Fruit fly (Drosophila melanogaster) whole organism, embryonic: Measurements from ENCODE around the gene CG42764.

ENCODE experiments used
- Aef1 ChIP-seq: fragments of 200-800 bp; sonication (Bioruptor generic); IDR thresholded peaks from 3 replicates; pipeline ENCODE4 v1.3.6; 2022; ENCODE audit warnings: missing biosample characterization, missing genetic modification characterization
- Atf3 ChIP-seq: fragments of 200-800 bp; sonication (Bioruptor generic); optimal IDR thresholded peaks from 3 replicates; lab custom pipeline; 2016; ENCODE audit warnings: missing biosample characterization, missing genetic modification characterization
- CG10267 ChIP-seq: fragments of 200-800 bp; sonication (Bioruptor generic); optimal IDR thresholded peaks from 2 replicates; lab custom pipeline; 2018; ENCODE audit warnings: missing biosample characterization, mild to moderate bottlenecking, missing genetic modification characterization, moderate library complexity
- CG10979 ChIP-seq: fragments of 200-800 bp; sonication (Bioruptor generic); optimal IDR thresholded peaks from 2 replicates; lab custom pipeline; 2018; ENCODE audit warnings: missing biosample characterization, mild to moderate bottlenecking, missing genetic modification characterization, moderate library complexity
- CG11093 ChIP-seq: fragments of 200-800 bp; sonication (Bioruptor generic); IDR thresholded peaks from 3 replicates; pipeline ENCODE4 v1.3.6; 2022; ENCODE audit warnings: missing biosample characterization, missing genetic modification characterization
- CG12104 ChIP-seq: fragments of 200-800 bp; sonication (Bioruptor generic); optimal IDR thresholded peaks from 3 replicates; lab custom pipeline; 2016; ENCODE audit warnings: missing biosample characterization, missing genetic modification characterization
- CG1233 ChIP-seq: fragments of 200-800 bp; sonication (Bioruptor generic); optimal IDR thresholded peaks from 4 replicates; lab custom pipeline; 2018; ENCODE audit warnings: missing biosample characterization, mild to moderate bottlenecking, missing genetic modification characterization
- CG16863 ChIP-seq: fragments of 200-800 bp; sonication (Bioruptor generic); optimal IDR thresholded peaks from 3 replicates; lab custom pipeline; 2016; ENCODE audit warnings: missing biosample characterization, missing genetic modification characterization
- CG17568 ChIP-seq: fragments of 200-800 bp; sonication (Bioruptor generic); optimal IDR thresholded peaks from 2 replicates; lab custom pipeline; 2018; ENCODE audit warnings: missing biosample characterization, mild to moderate bottlenecking, missing genetic modification characterization, moderate library complexity
- CG30431 ChIP-seq: fragments of 200-800 bp; sonication (Bioruptor generic); optimal IDR thresholded peaks from 2 replicates; lab custom pipeline; 2017; ENCODE audit warnings: missing biosample characterization, missing genetic modification characterization
- CG31388 ChIP-seq: fragments of 200-800 bp; sonication (Bioruptor generic); optimal IDR thresholded peaks from 2 replicates; lab custom pipeline; 2016; ENCODE audit warnings: missing biosample characterization, missing genetic modification characterization
- CG33213 ChIP-seq: fragments of 200-800 bp; sonication (Bioruptor generic); optimal IDR thresholded peaks from 3 replicates; lab custom pipeline; 2016; ENCODE audit warnings: missing biosample characterization, missing genetic modification characterization
- CG33557 ChIP-seq: fragments of 200-800 bp; sonication (Bioruptor generic); optimal IDR thresholded peaks from 2 replicates; lab custom pipeline; 2019; ENCODE audit warnings: missing biosample characterization, mild to moderate bottlenecking, missing genetic modification characterization, moderate library complexity
- CG3407 ChIP-seq: fragments of 200-800 bp; sonication (Bioruptor generic); optimal IDR thresholded peaks from 2 replicates; lab custom pipeline; 2018; ENCODE audit warnings: missing biosample characterization, mild to moderate bottlenecking, missing genetic modification characterization
- CG6254 ChIP-seq: fragments of 200-800 bp; sonication (Bioruptor generic); optimal IDR thresholded peaks from 3 replicates; lab custom pipeline; 2017; ENCODE audit warnings: mild to moderate bottlenecking, missing biosample characterization, missing genetic modification reagents, missing genetic modification characterization
- CG8359 ChIP-seq: fragments of 200-800 bp; sonication (Bioruptor generic); optimal IDR thresholded peaks from 2 replicates; lab custom pipeline; 2017; ENCODE audit warnings: missing biosample characterization, mild to moderate bottlenecking, missing genetic modification characterization, borderline replicate concordance
- CG8924 ChIP-seq: fragments of 200-800 bp; optimal IDR thresholded peaks from 3 replicates; lab custom pipeline; 2019; ENCODE audit warnings: missing biosample characterization, mild to moderate bottlenecking, missing genetic modification characterization, moderate library complexity
- CHES-1-like ChIP-seq: fragments of 200-800 bp; sonication (Bioruptor generic); optimal IDR thresholded peaks from 2 replicates; lab custom pipeline; 2016; ENCODE audit warnings: missing biosample characterization, missing genetic modification characterization
- D ChIP-seq, 2 experiments: fragments of 200-800 bp in 1 of 2; fragments of >200 bp in 1 of 2; sonication (Bioruptor generic) in 1 of 2; optimal IDR thresholded peaks; 2 replicates in 1 of 2; 3 replicates in 1 of 2; lab custom pipeline; 2017; ENCODE audit warnings: mild to moderate bottlenecking in 1 of 2, missing biosample characterization in 1 of 2, missing genetic modification characterization in 1 of 2, missing genetic modification reagents in 1 of 2
- Dbx ChIP-seq: fragments of 200-800 bp; sonication (Bioruptor generic); IDR thresholded peaks from 3 replicates; pipeline ENCODE4 v1.3.6; 2022; ENCODE audit warnings: missing biosample characterization, missing genetic modification characterization
- E2f2 ChIP-seq: fragments of 200-800 bp; sonication (Bioruptor generic); IDR thresholded peaks from 2 replicates; pipeline ENCODE4 v1.3.6; 2022; ENCODE audit warnings: missing biosample characterization, missing genetic modification characterization
- Fer1 ChIP-seq: fragments of 200-800 bp; sonication (Bioruptor generic); optimal IDR thresholded peaks from 2 replicates; lab custom pipeline; 2017; ENCODE audit warnings: missing biosample characterization, mild to moderate bottlenecking, missing genetic modification characterization
- Gsc ChIP-seq: fragments of 200-800 bp; sonication (Bioruptor generic); IDR thresholded peaks from 2 replicates; pipeline ENCODE4 v1.3.6; 2022; ENCODE audit warnings: missing biosample characterization, missing genetic modification characterization
- HHEX ChIP-seq: fragments of 200-800 bp; sonication (Bioruptor generic); optimal IDR thresholded peaks from 3 replicates; lab custom pipeline; 2017; ENCODE audit warnings: missing biosample characterization, mild to moderate bottlenecking, missing genetic modification characterization, missing genetic modification reagents
- HmgD ChIP-seq: fragments of 200-800 bp; sonication (Bioruptor generic); optimal IDR thresholded peaks from 3 replicates; lab custom pipeline; 2016; ENCODE audit warnings: missing biosample characterization, missing genetic modification characterization
- Nf-YA ChIP-seq: fragments of 200-800 bp; sonication (Bioruptor generic); IDR thresholded peaks from 2 replicates; pipeline ENCODE4 v1.3.6; 2022; ENCODE audit warnings: missing biosample characterization, missing genetic modification characterization
- NfI ChIP-seq: fragments of 200-800 bp; sonication (Bioruptor generic); optimal IDR thresholded peaks from 3 replicates; lab custom pipeline; 2018; ENCODE audit warnings: missing biosample characterization, mild to moderate bottlenecking, missing genetic modification characterization, moderate library complexity
- Pdp1 ChIP-seq, 2 experiments: fragments of 200-800 bp; sonication (Bioruptor generic); optimal IDR thresholded peaks; 3 replicates each; lab custom pipeline; 2016; ENCODE audit warnings: missing biosample characterization in 2 of 2, missing genetic modification characterization in 2 of 2, mild to moderate bottlenecking in 1 of 2, moderate library complexity in 1 of 2
- Rx ChIP-seq: fragments of 200-800 bp; sonication (Bioruptor generic); IDR thresholded peaks from 2 replicates; pipeline ENCODE4 v1.3.6; 2022; ENCODE audit warnings: missing biosample characterization, missing genetic modification characterization
- Scr ChIP-seq: fragments of 200-800 bp; sonication (Bioruptor generic); IDR thresholded peaks from 2 replicates; pipeline ENCODE4 v1.3.6; 2022; ENCODE audit warnings: missing biosample characterization, missing genetic modification characterization; ENCODE audit not compliant: partially characterized antibody
- Spps ChIP-seq: fragments of 200-800 bp; sonication (Bioruptor generic); optimal IDR thresholded peaks from 2 replicates; lab custom pipeline; 2018; ENCODE audit warnings: missing biosample characterization, mild to moderate bottlenecking, missing genetic modification characterization
- TFAM ChIP-seq: fragments of 200-800 bp; sonication (Bioruptor generic); optimal IDR thresholded peaks from 2 replicates; lab custom pipeline; 2017; ENCODE audit warnings: missing biosample characterization, missing genetic modification characterization, inconsistent platforms
- Taf1 ChIP-seq: fragments of 200-800 bp; sonication (Bioruptor generic); IDR thresholded peaks from 2 replicates; pipeline ENCODE4 v1.3.6; 2022; ENCODE audit warnings: missing biosample characterization, missing genetic modification characterization
- Xrp1 ChIP-seq: fragments of 200-800 bp; sonication (Bioruptor generic); IDR thresholded peaks from 2 replicates; pipeline ENCODE4 v1.3.6; 2022; ENCODE audit warnings: missing biosample characterization, missing genetic modification characterization
- abd-A ChIP-seq: fragments of 200-800 bp; sonication (Bioruptor generic); optimal IDR thresholded peaks from 3 replicates; lab custom pipeline; 2019; ENCODE audit warnings: missing biosample characterization, mild to moderate bottlenecking, missing genetic modification characterization, moderate library complexity
- bsh ChIP-seq, 2 experiments: fragments of 200-800 bp; sonication (Bioruptor generic); optimal IDR thresholded peaks; 2 replicates each; lab custom pipeline; 2017 to 2018; ENCODE audit warnings: mild to moderate bottlenecking in 2 of 2, missing biosample characterization in 2 of 2, missing genetic modification characterization in 2 of 2, moderate library complexity in 1 of 2
- fd102C ChIP-seq: fragments of 200-800 bp; sonication (Bioruptor generic); optimal IDR thresholded peaks from 2 replicates; lab custom pipeline; 2018; ENCODE audit warnings: missing biosample characterization, mild to moderate bottlenecking, missing genetic modification characterization, moderate library complexity
- gcm ChIP-seq: fragments of 200-800 bp; sonication (Bioruptor generic); optimal IDR thresholded peaks from 2 replicates; lab custom pipeline; 2019; ENCODE audit warnings: missing biosample characterization, mild to moderate bottlenecking, missing genetic modification characterization, moderate library complexity
- grau ChIP-seq: fragments of 200-800 bp; optimal IDR thresholded peaks from 3 replicates; lab custom pipeline; 2019; ENCODE audit warnings: missing biosample characterization, mild to moderate bottlenecking, missing genetic modification characterization, moderate library complexity
- gro ChIP-seq: fragments of 200-800 bp; sonication (Bioruptor generic); optimal IDR thresholded peaks from 2 replicates; lab custom pipeline; 2016; ENCODE audit warnings: missing biosample characterization, missing genetic modification characterization
- inv ChIP-seq: fragments of 200-800 bp; sonication (Bioruptor generic); IDR thresholded peaks from 2 replicates; pipeline ENCODE4 v1.3.6; 2022; ENCODE audit warnings: missing biosample characterization, missing genetic modification characterization; ENCODE audit not compliant: partially characterized antibody
- kay ChIP-seq: fragments of 200-800 bp; sonication (Bioruptor generic); optimal IDR thresholded peaks from 2 replicates; lab custom pipeline; 2016; ENCODE audit warnings: missing biosample characterization, missing genetic modification characterization
- onecut ChIP-seq: fragments of 200-800 bp; sonication (Bioruptor generic); IDR thresholded peaks from 2 replicates; pipeline ENCODE4 v1.3.6; 2022; ENCODE audit warnings: missing biosample characterization, missing genetic modification characterization
- org-1 ChIP-seq: fragments of 200-800 bp; sonication (Bioruptor generic); optimal IDR thresholded peaks from 2 replicates; lab custom pipeline; 2017; ENCODE audit warnings: missing biosample characterization, missing genetic modification characterization
- otp ChIP-seq: fragments of 200-800 bp; sonication (Bioruptor generic); IDR thresholded peaks from 3 replicates; pipeline ENCODE4, ENCODE4 v1.3.6; 2022; ENCODE audit warnings: missing biosample characterization, missing genetic modification characterization
- pb ChIP-seq: fragments of 200-800 bp; sonication (Bioruptor generic); optimal IDR thresholded peaks from 3 replicates; lab custom pipeline; 2016; ENCODE audit warnings: missing biosample characterization, missing genetic modification characterization
- psq ChIP-seq: fragments of 200-800 bp; sonication (Bioruptor generic); optimal IDR thresholded peaks from 2 replicates; lab custom pipeline; 2017; ENCODE audit warnings: missing biosample characterization, missing genetic modification characterization
- rib ChIP-seq: fragments of 200-800 bp; sonication (Bioruptor generic); IDR thresholded peaks from 2 replicates; pipeline ENCODE4 v1.3.6; 2022; ENCODE audit warnings: missing biosample characterization, missing genetic modification characterization
- sens ChIP-seq: fragments of 200-800 bp; sonication (Bioruptor generic); peaks from one replicate; lab custom pipeline; 2016; ENCODE audit warnings: missing biosample characterization, missing genetic modification characterization
- shn ChIP-seq: fragments of 200-800 bp; sonication (Bioruptor generic); optimal IDR thresholded peaks from 3 replicates; lab custom pipeline; 2016; ENCODE audit warnings: missing biosample characterization, missing genetic modification characterization
- yki ChIP-seq: fragments of >200 bp; optimal IDR thresholded peaks from 3 replicates; lab custom pipeline; 2018

The CG42764 gene

dm6 chr3L:20507552-20507951 lies 41.7 kb upstream of the CG42764 start (continued):
- TF ChIP-seq CHES-1-like (GFP tag; lab: Kevin White, UChicago) (no peak), CG33557 (GFP tag; lab: Kevin White, UChicago) (peak; percentile 15), gcm (GFP tag; lab: Kevin White, UChicago) (no peak), onecut (GFP tag; lab: Robert Waterston, UW) (peak; percentile 3; the same call in 1 of the 2 replicates), Fer1 (GFP tag; lab: Kevin White, UChicago) (no peak), rib (no peak), E2f2 (no peak), grau (tag; lab: Kevin White, UChicago) (no peak), Spps (tag; lab: Kevin White, UChicago) (peak; percentile 33), CG10267 (tag; lab: Kevin White, UChicago) (no peak), Nf-YA (GFP tag; lab: Robert Waterston, UW) (no peak), Scr (no peak), Dbx (GFP tag; lab: Robert Waterston, UW) (0 out of 3 replicates have a peak, but pooled peaks have one; percentile 40), CG10979 (peak; percentile 8), CG17568 (GFP tag; lab: Kevin White, UChicago) (peak; percentile 31), bsh (GFP tag; optimal IDR thresholded peaks at IDR 0.05; lab: Kevin White, UChicago) (peak in 1 of 2 experiments; percentile 17), fd102C (GFP tag; lab: Kevin White, UChicago) (peak; percentile 42), Atf3 (GFP tag; lab: Kevin White, UChicago) (no peak), CG3407 (peak; percentile 38), CG30431 (GFP tag; lab: Kevin White, UChicago) (no peak), inv (GFP tag; lab: Robert Waterston, UW) (no peak), Pdp1 (GFP tag; optimal IDR thresholded peaks at IDR 0.05; lab: Kevin White, UChicago) (peak in 1 of 2 experiments; percentile 94), org-1 (no peak), CG33213 (GFP tag; lab: Kevin White, UChicago) (peak; percentile 21), abd-A (no peak), Rx (GFP tag; lab: Robert Waterston, UW) (0 out of 2 replicates have a peak, but pooled peaks have one; percentile 6), D (optimal IDR thresholded peaks at IDR 0.05; lab: Kevin White, UChicago) (no peak), D (GFP tag; optimal IDR thresholded peaks at IDR 0.05; lab: Kevin White, UChicago) (peak; percentile 25), psq (no peak), CG1233 (GFP tag; lab: Kevin White, UChicago) (peak; percentile 28), Taf1 (no peak), sens (GFP tag; lab: Kevin White, UChicago) (peak; percentile 9), Aef1 (GFP tag; lab: Robert Waterston, UW) (no peak), CG11093 (GFP tag; lab: Robert Waterston, UW) (no peak), TFAM (GFP tag; lab: Kevin White, UChicago) (no peak), otp (GFP tag; lab: Robert Waterston, UW) (0 out of 3 replicates have a peak, but pooled peaks have one; percentile 28), yki (lab: Kevin White, UChicago) (no peak), HmgD (no peak), pb (GFP tag; lab: Kevin White, UChicago) (no peak), Xrp1 (GFP tag; lab: Robert Waterston, UW) (peak; percentile 56; the same call in 1 of the 2 replicates), HHEX (GFP tag; lab: Kevin White, UChicago) (peak; percentile 18), CG12104 (GFP tag; lab: Kevin White, UChicago) (no peak), NfI (GFP tag; lab: Kevin White, UChicago) (no peak), kay (no peak), CG6254 (GFP tag; lab: Kevin White, UChicago) (peak; percentile 49), CG8359 (no peak), CG31388 (GFP tag; lab: Kevin White, UChicago) (no peak), shn (no peak), CG8924 (tag; lab: Kevin White, UChicago) (no peak), CG16863 (no peak), gro (GFP tag; lab: Kevin White, UChicago) (no peak), Gsc (no peak)
